Worm (Caenorhabditis elegans) whole organism, L4 larva: Measurements from ENCODE around the gene C08E8.3.

Experiments
- F49E8.2 ChIP-seq: sonication (generic microtip); optimal IDR thresholded peaks from 2 replicates; lab custom pipeline; 2016; ENCODE audit warnings: missing compliant biosample characterization, mild to moderate bottlenecking, missing genetic modification characterization, borderline replicate concordance
- Y105C5A.15 ChIP-seq: fragments of 200-800 bp; sonication (Bioruptor generic); IDR thresholded peaks from 2 replicates; pipeline ENCODE4 v1.3.6; 2022; ENCODE audit warnings: missing genetic modification characterization, missing compliant biosample characterization
- arid-1 ChIP-seq: fragments of 200-800 bp; sonication (Bioruptor generic); conservative IDR thresholded peaks from 2 replicates; pipeline ENCODE4 v1.3.6; 2022; ENCODE audit warnings: missing genetic modification reagents, missing genetic modification characterization, missing compliant biosample characterization
- daf-19 ChIP-seq: fragments of 200-800 bp; sonication (Bioruptor generic); conservative IDR thresholded peaks from 2 replicates; pipeline ENCODE4 v1.3.6; 2022; ENCODE audit warnings: missing genetic modification characterization, missing compliant biosample characterization
- fkh-10 ChIP-seq: fragments of 150-350 bp; optimal IDR thresholded peaks from 2 replicates; lab custom pipeline; 2014; ENCODE audit warnings: missing biosample characterization, missing genetic modification reagents, missing genetic modification characterization
- fos-1 ChIP-seq: fragments of 150-350 bp; optimal IDR thresholded peaks from 2 replicates; lab custom pipeline; 2014; ENCODE audit warnings: missing biosample characterization, missing genetic modification characterization
- hif-1 ChIP-seq, 2 experiments: sonication (generic microtip); optimal IDR thresholded peaks; 2 replicates each; lab custom pipeline; 2016 to 2017; ENCODE audit warnings: missing compliant biosample characterization in 2 of 2, missing genetic modification characterization in 2 of 2, missing genetic modification reagents in 2 of 2, missing genotype in 2 of 2, mild to moderate bottlenecking in 1 of 2
- hlh-30 ChIP-seq: sonication (generic microtip); optimal IDR thresholded peaks from 2 replicates; lab custom pipeline; 2017; ENCODE audit warnings: antibody characterized with exemption, mild to moderate bottlenecking, missing genetic modification characterization, missing compliant biosample characterization; ENCODE audit not compliant: insufficient read depth
- hmg-1.1 ChIP-seq: fragments of 200-800 bp; sonication (Bioruptor generic); IDR thresholded peaks from 2 replicates; pipeline ENCODE4 v1.3.6; 2022; ENCODE audit warnings: missing genetic modification reagents, missing genetic modification characterization, missing compliant biosample characterization
- lin-1 ChIP-seq: fragments of 200-800 bp; sonication (Bioruptor generic); IDR thresholded peaks from 2 replicates; pipeline ENCODE4 v1.3.6; 2022; ENCODE audit warnings: missing genetic modification reagents, missing genetic modification characterization, missing compliant biosample characterization
- lin-13 ChIP-seq: fragments of 150-350 bp; optimal IDR thresholded peaks from 2 replicates; lab custom pipeline; 2014; ENCODE audit warnings: missing biosample characterization, missing genetic modification reagents, missing genetic modification characterization
- lin-29 ChIP-seq: fragments of 200-800 bp; sonication (Bioruptor generic); IDR thresholded peaks from 2 replicates; pipeline ENCODE4 v1.3.6; 2022; ENCODE audit warnings: missing genetic modification reagents, missing genetic modification characterization, missing compliant biosample characterization
- lsy-2 ChIP-seq, 2 experiments: fragments of 150-350 bp in 1 of 2; sonication (generic microtip) in 1 of 2; optimal IDR thresholded peaks; 2 replicates each; lab custom pipeline; 2014 to 2017; ENCODE audit warnings: missing biosample characterization in 2 of 2, missing genetic modification characterization in 2 of 2
- madf-9 ChIP-seq: fragments of 200-800 bp; sonication (Bioruptor generic); conservative IDR thresholded peaks from 2 replicates; pipeline ENCODE4 v1.3.6; 2022; ENCODE audit warnings: missing genetic modification reagents, missing genetic modification characterization, missing compliant biosample characterization
- mxl-2 ChIP-seq: fragments of 200-800 bp; sonication (Bioruptor generic); conservative IDR thresholded peaks from 2 replicates; pipeline ENCODE4 v1.3.6; 2022; ENCODE audit warnings: missing genetic modification reagents, missing genetic modification characterization, missing compliant biosample characterization
- mxl-3 ChIP-seq: fragments of 200-800 bp; sonication (Bioruptor generic); optimal IDR thresholded peaks from 2 replicates; lab custom pipeline; 2018; ENCODE audit warnings: mild to moderate bottlenecking, missing genetic modification characterization, missing compliant biosample characterization
- nhr-10 ChIP-seq: fragments of 150-350 bp; optimal IDR thresholded peaks from 2 replicates; lab custom pipeline; 2014; ENCODE audit warnings: missing biosample characterization, missing genetic modification characterization
- nhr-11 ChIP-seq: fragments of 150-350 bp; optimal IDR thresholded peaks from 2 replicates; lab custom pipeline; 2014; ENCODE audit warnings: missing biosample characterization, missing genetic modification characterization
- nhr-111 ChIP-seq: fragments of 200-800 bp; sonication (Bioruptor generic); optimal IDR thresholded peaks from 2 replicates; lab custom pipeline; 2018; ENCODE audit warnings: mild to moderate bottlenecking, missing genetic modification characterization, missing compliant biosample characterization
- nhr-25 ChIP-seq: sonication (generic microtip); optimal IDR thresholded peaks from 2 replicates; lab custom pipeline; 2017; ENCODE audit warnings: missing genetic modification characterization, mild to moderate bottlenecking, missing compliant biosample characterization, antibody characterized with exemption, moderate library complexity, borderline replicate concordance; ENCODE audit not compliant: insufficient read depth
- nhr-42 ChIP-seq: fragments of 200-800 bp; sonication (Bioruptor generic); IDR thresholded peaks from 2 replicates; pipeline ENCODE4 v1.3.6; 2022; ENCODE audit warnings: missing genetic modification characterization, missing compliant biosample characterization
- php-3 ChIP-seq: fragments of 200-800 bp; sonication (Bioruptor generic); IDR thresholded peaks from 2 replicates; pipeline ENCODE4 v1.3.6; 2022; ENCODE audit warnings: missing genetic modification reagents, missing genetic modification characterization, missing compliant biosample characterization
- sdz-12 ChIP-seq: fragments of 200-800 bp; sonication (Bioruptor generic); optimal IDR thresholded peaks from 2 replicates; lab custom pipeline; 2018; ENCODE audit warnings: mild to moderate bottlenecking, missing genetic modification characterization, missing compliant biosample characterization
- skn-1 ChIP-seq: fragments of 150-350 bp; optimal IDR thresholded peaks from 2 replicates; lab custom pipeline; 2014; ENCODE audit warnings: missing biosample characterization, missing genetic modification characterization
- tag-97 ChIP-seq: fragments of 200-800 bp; sonication (Bioruptor generic); IDR thresholded peaks from 2 replicates; pipeline ENCODE4 v1.3.6; 2022; ENCODE audit warnings: missing genetic modification characterization, missing compliant biosample characterization
- tra-1 ChIP-seq: fragments of 200-800 bp; sonication (Bioruptor generic); IDR thresholded peaks from 2 replicates; pipeline ENCODE4 v1.3.6; 2022; ENCODE audit warnings: missing genetic modification reagents, missing genetic modification characterization, missing compliant biosample characterization
- unc-130 ChIP-seq: sonication (generic microtip); optimal IDR thresholded peaks from 2 replicates; lab custom pipeline; 2016; ENCODE audit warnings: missing genetic modification reagents, missing genetic modification characterization, missing compliant biosample characterization
- zag-1 ChIP-seq: fragments of 150-350 bp; optimal IDR thresholded peaks from 2 replicates; lab custom pipeline; 2014; ENCODE audit warnings: missing biosample characterization, missing genetic modification characterization
- zfp-2 ChIP-seq: sonication (generic microtip); optimal IDR thresholded peaks from 2 replicates; lab custom pipeline; 2016; ENCODE audit warnings: mild to moderate bottlenecking, missing genetic modification characterization, missing compliant biosample characterization

C08E8.3 gene

DNA sequence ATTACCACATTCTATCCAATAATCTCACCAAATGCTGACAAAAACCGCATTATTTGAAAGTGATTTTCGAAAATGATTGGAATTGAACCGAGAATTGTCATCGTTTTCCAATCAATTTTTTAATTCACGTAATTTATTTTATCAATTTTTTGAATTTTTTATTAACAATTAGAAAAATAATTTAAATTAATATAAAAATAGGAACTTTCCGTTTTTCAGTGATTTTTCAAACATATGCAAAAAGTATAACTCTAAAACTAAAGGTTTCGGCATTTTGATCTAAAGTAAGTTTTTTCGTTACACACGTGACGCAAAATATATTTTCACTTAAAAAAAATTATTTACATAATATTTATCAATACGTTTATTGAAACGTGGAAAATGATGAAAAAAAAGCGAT, 44.3 kb downstream of the C08E8.3 start, which contains the start of gene Y51A2B.6:
Gene Y51A2B.6, minus strand, starts transcription at position 101 of the 400 bp plus-strand sequence.
- no peak for TF ChIP-seq nhr-111 (GFP tag; lab: Kevin White, UChicago)
- no peak for TF ChIP-seq lin-29
- TF ChIP-seq fos-1: no peak
- no peak for TF ChIP-seq php-3 (GFP tag; lab: Robert Waterston, UW)
- no peak for TF ChIP-seq zag-1 (tag; lab: Kevin White, UChicago)
- TF ChIP-seq nhr-11 (tag; lab: Kevin White, UChicago): no peak
- no peak for TF ChIP-seq tag-97 (GFP tag; lab: Robert Waterston, UW)

DNA sequence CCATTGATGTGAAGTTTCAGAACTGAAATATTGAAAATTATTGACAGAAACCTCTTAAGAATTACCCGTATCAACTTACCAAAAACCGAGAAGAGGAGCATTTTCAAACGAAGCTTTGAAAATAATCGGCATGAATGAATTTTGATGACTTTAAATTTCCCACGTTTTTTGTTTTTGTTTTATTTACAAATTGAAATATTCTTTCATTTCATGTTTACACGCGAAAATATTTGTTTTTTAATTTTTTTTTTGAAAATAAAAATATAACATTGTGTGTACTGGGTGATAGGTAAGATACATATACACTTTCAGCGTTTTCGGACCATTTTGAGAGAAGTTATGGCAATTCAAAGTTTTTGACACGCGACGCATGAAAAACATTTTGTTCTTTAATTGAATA, 45.7 kb downstream of the C08E8.3 start, which contains the start of gene Y51A2B.9:
Gene Y51A2B.9, minus strand, starts transcription at position 101 of the 400 bp plus-strand sequence.
- TF ChIP-seq fkh-10 (no peak), lin-13 (GFP tag; lab: Kevin White, UChicago) (no peak), unc-130 (GFP tag; lab: Kevin White, UChicago) (no peak), nhr-10 (tag; lab: Kevin White, UChicago) (no peak), hmg-1.1 (no peak), arid-1 (GFP tag; lab: Robert Waterston, UW) (no peak), sdz-12 (GFP tag; lab: Kevin White, UChicago) (no peak), hlh-30 (tag; lab: Kevin White, UChicago) (no peak), lsy-2 (tag; optimal IDR thresholded peaks at IDR 0.05; lab: Kevin White, UChicago) (no peak), nhr-25 (tag; lab: Kevin White, UChicago) (no peak), lin-29 (no peak)

DNA sequence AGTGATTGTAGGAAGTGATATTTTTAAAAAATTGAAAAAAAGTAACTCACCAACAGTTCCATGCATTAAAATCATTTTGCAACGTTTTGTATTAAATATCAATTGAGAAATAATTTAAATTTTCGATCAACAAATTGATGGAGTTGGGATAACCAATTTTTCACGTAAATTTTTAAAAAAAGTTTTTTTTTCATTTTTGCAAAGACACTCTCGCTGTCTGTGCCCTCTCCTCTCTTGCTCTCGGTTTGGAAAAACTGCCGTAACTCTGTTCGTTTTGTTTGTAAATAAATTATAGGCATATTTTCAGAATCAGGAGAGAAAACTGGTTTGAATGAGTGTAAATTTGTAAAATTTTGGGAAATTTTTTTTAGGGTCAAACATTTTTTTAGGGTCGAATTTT, 47.9 kb downstream of the C08E8.3 start, which contains the start of gene Y51A2B.16:
Gene Y51A2B.16, minus strand, starts transcription at position 101 of the 400 bp plus-strand sequence.
- TF ChIP-seq nhr-42 (GFP tag; lab: Robert Waterston, UW): no peak
- no peak for TF ChIP-seq skn-1
- TF ChIP-seq zfp-2 (tag; lab: Kevin White, UChicago): no peak
- no peak for TF ChIP-seq mxl-2
- TF ChIP-seq lin-1: no peak
- TF ChIP-seq madf-9: no peak
- TF ChIP-seq mxl-3: no peak
- TF ChIP-seq daf-19 (GFP tag; lab: Robert Waterston, UW): no peak
- TF ChIP-seq hmg-1.1: no peak
- TF ChIP-seq F49E8.2 (tag; lab: Kevin White, UChicago): no peak
- no peak for TF ChIP-seq hlh-30 (tag; lab: Kevin White, UChicago)
- no peak for TF ChIP-seq hif-1 (tag; optimal IDR thresholded peaks at IDR 0.05; lab: Kevin White, UChicago)
- no peak for TF ChIP-seq tra-1 (GFP tag; lab: Robert Waterston, UW)
- TF ChIP-seq Y105C5A.15 (GFP tag; lab: Robert Waterston, UW): no peak
- TF ChIP-seq, all 104 proteins: peak for 0
